Fruit fly (Drosophila melanogaster) whole organism, embryonic: Measurements from ENCODE around the gene Ns4.
A peak's percentile ranks its signal among the peaks of the same experiment; 100 is the strongest.

Experiments
- Abd-B ChIP-seq: fragments of 200-800 bp; sonication (Bioruptor generic); optimal IDR thresholded peaks from 2 replicates; lab custom pipeline; 2018; ENCODE audit warnings: missing biosample characterization, mild to moderate bottlenecking, missing genetic modification characterization, moderate library complexity
- Atf-2 ChIP-seq: fragments of 200-800 bp; sonication (Bioruptor generic); optimal IDR thresholded peaks from 2 replicates; lab custom pipeline; 2016; ENCODE audit warnings: missing biosample characterization, missing genetic modification characterization
- Atf3 ChIP-seq: fragments of 200-800 bp; sonication (Bioruptor generic); optimal IDR thresholded peaks from 3 replicates; lab custom pipeline; 2016; ENCODE audit warnings: missing biosample characterization, missing genetic modification characterization
- Atf6 ChIP-seq: fragments of 200-800 bp; sonication (Bioruptor generic); IDR thresholded peaks from 2 replicates; pipeline ENCODE4 v1.3.6; 2022; ENCODE audit warnings: missing biosample characterization, missing genetic modification characterization
- B-H2 ChIP-seq: fragments of 200-800 bp; sonication (Bioruptor generic); optimal IDR thresholded peaks from 2 replicates; lab custom pipeline; 2018; ENCODE audit warnings: missing biosample characterization, mild to moderate bottlenecking, missing genetic modification characterization
- CG10979 ChIP-seq: fragments of 200-800 bp; sonication (Bioruptor generic); optimal IDR thresholded peaks from 2 replicates; lab custom pipeline; 2018; ENCODE audit warnings: missing biosample characterization, mild to moderate bottlenecking, missing genetic modification characterization, moderate library complexity
- CG11723 ChIP-seq: fragments of 200-800 bp; sonication (Bioruptor generic); optimal IDR thresholded peaks from 2 replicates; lab custom pipeline; 2017; ENCODE audit warnings: missing biosample characterization, mild to moderate bottlenecking, missing genetic modification characterization
- CG12071 ChIP-seq: fragments of 200-800 bp; sonication (Bioruptor generic); optimal IDR thresholded peaks from 3 replicates; lab custom pipeline; 2018; ENCODE audit warnings: missing biosample characterization, mild to moderate bottlenecking, missing genetic modification characterization
- CG13287 ChIP-seq: fragments of 200-800 bp; sonication (Bioruptor generic); IDR thresholded peaks from 2 replicates; pipeline ENCODE4 v1.3.6; 2022; ENCODE audit warnings: missing biosample characterization, missing genetic modification characterization; ENCODE audit not compliant: partially characterized antibody
- CG14710 ChIP-seq: fragments of 200-800 bp; sonication (Bioruptor generic); optimal IDR thresholded peaks from 3 replicates; lab custom pipeline; 2019; ENCODE audit warnings: missing biosample characterization, mild to moderate bottlenecking, missing genetic modification characterization, moderate library complexity
- CG15269 ChIP-seq: fragments of 200-800 bp; sonication (Bioruptor generic); optimal IDR thresholded peaks from 2 replicates; lab custom pipeline; 2018; ENCODE audit warnings: missing biosample characterization, mild to moderate bottlenecking, missing genetic modification characterization, moderate library complexity
- CG15479 ChIP-seq: fragments of 200-800 bp; sonication (Bioruptor generic); optimal IDR thresholded peaks from 3 replicates; lab custom pipeline; 2019; ENCODE audit warnings: missing biosample characterization, mild to moderate bottlenecking, missing genetic modification characterization, moderate library complexity
- CG17359 ChIP-seq: fragments of 200-800 bp; sonication (Bioruptor generic); optimal IDR thresholded peaks from 3 replicates; lab custom pipeline; 2018; ENCODE audit warnings: missing biosample characterization, mild to moderate bottlenecking, missing genetic modification characterization, moderate library complexity
- CG17912 ChIP-seq: fragments of 200-800 bp; sonication (Bioruptor generic); optimal IDR thresholded peaks from 2 replicates; lab custom pipeline; 2018; ENCODE audit warnings: missing biosample characterization, mild to moderate bottlenecking, missing genetic modification characterization
- CG31365 ChIP-seq: fragments of 200-800 bp; sonication (Bioruptor generic); optimal IDR thresholded peaks from 2 replicates; lab custom pipeline; 2018; ENCODE audit warnings: missing biosample characterization, mild to moderate bottlenecking, missing genetic modification characterization
- CG3847 ChIP-seq: fragments of 200-800 bp; sonication (Bioruptor generic); IDR thresholded peaks from 2 replicates; pipeline ENCODE4 v1.3.6; 2022; ENCODE audit warnings: missing biosample characterization, missing genetic modification characterization
- CG42726 ChIP-seq: fragments of 200-800 bp; sonication (Bioruptor generic); IDR thresholded peaks from 2 replicates; pipeline ENCODE4 v1.3.6; 2022; ENCODE audit warnings: missing biosample characterization, missing genetic modification characterization; ENCODE audit not compliant: partially characterized antibody
- CG6813 ChIP-seq: fragments of 200-800 bp; sonication (Bioruptor generic); optimal IDR thresholded peaks from 2 replicates; lab custom pipeline; 2017; ENCODE audit warnings: missing biosample characterization, missing genetic modification characterization, mild to moderate bottlenecking, moderate library complexity, missing genetic modification reagents
- CG7271 ChIP-seq: fragments of 200-800 bp; sonication (Bioruptor generic); optimal IDR thresholded peaks from 2 replicates; lab custom pipeline; 2018; ENCODE audit warnings: missing biosample characterization, mild to moderate bottlenecking, missing genetic modification characterization, moderate library complexity
- CG7357 ChIP-seq: fragments of 200-800 bp; sonication (Bioruptor generic); IDR thresholded peaks from 3 replicates; pipeline ENCODE4 v1.3.6; 2022; ENCODE audit warnings: missing biosample characterization, missing genetic modification characterization
- D19B ChIP-seq: fragments of 200-800 bp; sonication (Bioruptor generic); optimal IDR thresholded peaks from 2 replicates; lab custom pipeline; 2017; ENCODE audit warnings: missing biosample characterization, mild to moderate bottlenecking, missing genetic modification characterization
- Deaf1 ChIP-seq: fragments of 200-800 bp; optimal IDR thresholded peaks from 3 replicates; lab custom pipeline; 2019; ENCODE audit warnings: missing biosample characterization, mild to moderate bottlenecking, missing genetic modification characterization, moderate library complexity
- Dfd ChIP-seq, 2 experiments: fragments of >200 bp; optimal IDR thresholded peaks; 2 replicates each; lab custom pipeline; 2017; ENCODE audit warnings: missing biosample characterization in 2 of 2, missing genetic modification characterization in 2 of 2
- Ets97D ChIP-seq: fragments of 200-800 bp; sonication (Bioruptor generic); optimal IDR thresholded peaks from 3 replicates; lab custom pipeline; 2016; ENCODE audit warnings: missing biosample characterization, missing genetic modification characterization
- Fer3 ChIP-seq: fragments of 200-800 bp; sonication (Bioruptor generic); optimal IDR thresholded peaks from 2 replicates; lab custom pipeline; 2018; ENCODE audit warnings: missing biosample characterization, mild to moderate bottlenecking, missing genetic modification characterization, moderate library complexity
- GATAe ChIP-seq: fragments of 200-800 bp; sonication (Bioruptor generic); conservative IDR thresholded peaks from 2 replicates; pipeline ENCODE4 v1.3.6; 2022; ENCODE audit warnings: missing biosample characterization, missing genetic modification characterization
- HLHmδ ChIP-seq: fragments of 200-800 bp; sonication (Bioruptor generic); optimal IDR thresholded peaks from 2 replicates; lab custom pipeline; 2018; ENCODE audit warnings: missing biosample characterization, mild to moderate bottlenecking, missing genetic modification characterization, moderate library complexity
- MESR4 ChIP-seq: fragments of 200-800 bp; sonication (Bioruptor generic); optimal IDR thresholded peaks from 2 replicates; lab custom pipeline; 2018; ENCODE audit warnings: missing biosample characterization, mild to moderate bottlenecking, missing genetic modification characterization, moderate library complexity
- Meics ChIP-seq: fragments of 200-800 bp; sonication (Bioruptor generic); optimal IDR thresholded peaks from 2 replicates; lab custom pipeline; 2017; ENCODE audit warnings: missing biosample characterization, mild to moderate bottlenecking, missing genetic modification characterization
- Nf-YA ChIP-seq: fragments of 200-800 bp; sonication (Bioruptor generic); IDR thresholded peaks from 2 replicates; pipeline ENCODE4 v1.3.6; 2022; ENCODE audit warnings: missing biosample characterization, missing genetic modification characterization
- Nf-YB ChIP-seq: fragments of 200-800 bp; sonication (Bioruptor generic); optimal IDR thresholded peaks from 3 replicates; lab custom pipeline; 2019; ENCODE audit warnings: missing biosample characterization, mild to moderate bottlenecking, missing genetic modification characterization, moderate library complexity
- Pdp1 ChIP-seq, 2 experiments: fragments of 200-800 bp; sonication (Bioruptor generic); optimal IDR thresholded peaks; 3 replicates each; lab custom pipeline; 2016; ENCODE audit warnings: missing biosample characterization in 2 of 2, missing genetic modification characterization in 2 of 2, mild to moderate bottlenecking in 1 of 2, moderate library complexity in 1 of 2
- Scr ChIP-seq: fragments of 200-800 bp; sonication (Bioruptor generic); IDR thresholded peaks from 2 replicates; pipeline ENCODE4 v1.3.6; 2022; ENCODE audit warnings: missing biosample characterization, missing genetic modification characterization; ENCODE audit not compliant: partially characterized antibody
- Xrp1 ChIP-seq: fragments of 200-800 bp; sonication (Bioruptor generic); IDR thresholded peaks from 2 replicates; pipeline ENCODE4 v1.3.6; 2022; ENCODE audit warnings: missing biosample characterization, missing genetic modification characterization
- ato ChIP-seq: fragments of 200-800 bp; sonication (Bioruptor generic); IDR thresholded peaks from 2 replicates; pipeline ENCODE4 v1.3.6; 2022; ENCODE audit warnings: missing biosample characterization, missing genetic modification characterization; ENCODE audit not compliant: partially characterized antibody
- caup ChIP-seq: fragments of 200-800 bp; sonication (Bioruptor generic); optimal IDR thresholded peaks from 3 replicates; lab custom pipeline; 2017; ENCODE audit warnings: missing biosample characterization, mild to moderate bottlenecking, missing genetic modification characterization, moderate library complexity; ENCODE audit not compliant: severe bottlenecking
- lbe ChIP-seq: fragments of 200-800 bp; sonication (Bioruptor generic); optimal IDR thresholded peaks from 2 replicates; lab custom pipeline; 2016; ENCODE audit warnings: missing biosample characterization, mild to moderate bottlenecking, missing genetic modification characterization
- lmd ChIP-seq: fragments of 200-800 bp; sonication (Bioruptor generic); IDR thresholded peaks from 2 replicates; pipeline ENCODE4 v1.3.6; 2022; ENCODE audit warnings: missing biosample characterization, missing genetic modification characterization
- oc ChIP-seq: fragments of 200-800 bp; sonication (Bioruptor generic); optimal IDR thresholded peaks from 2 replicates; lab custom pipeline; 2018; ENCODE audit warnings: missing biosample characterization, mild to moderate bottlenecking, missing genetic modification characterization, moderate library complexity
- pan ChIP-seq, 4 experiments: fragments of >200 bp in 3 of 4; fragments of 200-800 bp in 1 of 4; sonication (Bioruptor generic) in 1 of 4; optimal IDR thresholded peaks in 3 of 4; IDR thresholded peaks in 1 of 4; 2 replicates each; pipeline versions ENCODE4 v1.3.6 to Lab custom; 2017 to 2022; ENCODE audit warnings: missing biosample characterization in 2 of 4, missing genetic modification characterization in 2 of 4, mixed read lengths in 1 of 4
- peb ChIP-seq: fragments of 200-800 bp; sonication (Bioruptor generic); IDR thresholded peaks from 2 replicates; pipeline ENCODE4 v1.3.6; 2022; ENCODE audit warnings: missing biosample characterization, missing genetic modification characterization
- phol ChIP-seq: fragments of 200-800 bp; sonication (Bioruptor generic); optimal IDR thresholded peaks from 3 replicates; lab custom pipeline; 2018; ENCODE audit warnings: missing biosample characterization, mild to moderate bottlenecking, missing genetic modification characterization, moderate library complexity
- pita ChIP-seq: fragments of 200-800 bp; sonication (Bioruptor generic); optimal IDR thresholded peaks from 2 replicates; lab custom pipeline; 2017; ENCODE audit warnings: missing biosample characterization, mild to moderate bottlenecking, missing genetic modification characterization
- scrt ChIP-seq: fragments of 200-800 bp; sonication (Bioruptor generic); optimal IDR thresholded peaks from 2 replicates; lab custom pipeline; 2018; ENCODE audit warnings: missing biosample characterization, mild to moderate bottlenecking, missing genetic modification characterization, moderate library complexity
- slou ChIP-seq: fragments of 200-800 bp; sonication (Bioruptor generic); optimal IDR thresholded peaks from 3 replicates; lab custom pipeline; 2016; ENCODE audit warnings: missing biosample characterization, missing genetic modification characterization
- sug ChIP-seq: fragments of 200-800 bp; optimal IDR thresholded peaks from 2 replicates; lab custom pipeline; 2019; ENCODE audit warnings: missing biosample characterization, mild to moderate bottlenecking, missing genetic modification characterization, moderate library complexity
- ttk ChIP-seq: fragments of 200-800 bp; sonication (Bioruptor generic); IDR thresholded peaks from 2 replicates; pipeline ENCODE4 v2.1.2; 2022; ENCODE audit warnings: missing biosample characterization, missing genetic modification characterization

Ns4 gene

DNA sequence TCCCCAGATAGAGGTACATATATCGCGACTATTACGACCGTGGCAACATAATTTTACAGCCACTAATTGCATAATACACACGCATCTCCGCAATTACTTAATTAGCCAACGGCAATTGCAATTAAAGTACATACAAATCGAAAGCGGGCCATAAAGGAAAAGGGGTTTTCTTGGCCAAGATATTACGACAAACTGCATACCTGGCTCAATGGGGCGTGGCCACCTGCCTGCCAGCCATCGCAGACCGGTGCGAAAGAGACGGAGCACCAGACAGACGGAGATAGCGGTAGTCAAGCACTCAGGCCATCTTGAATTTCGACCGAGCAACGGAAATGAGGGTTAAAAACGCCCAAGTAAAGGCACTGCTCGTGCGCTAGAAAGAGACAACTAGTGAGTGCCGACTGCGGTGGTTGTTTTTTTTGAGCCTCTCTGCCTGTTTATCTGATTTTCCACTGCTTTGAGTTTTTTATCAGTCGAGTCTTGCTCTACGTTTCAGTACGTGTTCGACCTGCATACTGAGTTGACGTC is 18.0 kb downstream of the Ns4 start, which contains the start of gene cad (continued):
- peak; percentile 54 for TF ChIP-seq CG7271
- TF ChIP-seq CG42726 (GFP tag; lab: Robert Waterston, UW): peak; percentile 68
- TF ChIP-seq Scr (GFP tag; lab: Robert Waterston, UW): peak; percentile 41; the same call in 1 of the 2 replicates
- peak; percentile 51; the same call in 1 of the 2 replicates for TF ChIP-seq Atf6 (GFP tag; lab: Robert Waterston, UW)
- TF ChIP-seq CG15479 (GFP tag; lab: Kevin White, UChicago): peak; percentile 30
- no peak for TF ChIP-seq CG7357 (GFP tag; lab: Robert Waterston, UW)
- TF ChIP-seq CG3847 (GFP tag; lab: Robert Waterston, UW): peak; percentile 41; the same call in 1 of the 2 replicates
- peak; percentile 29 for TF ChIP-seq CG10979 (tag; lab: Kevin White, UChicago)
- no peak for TF ChIP-seq lmd
- peak; percentile 3 for TF ChIP-seq HLHmδ (GFP tag; lab: Kevin White, UChicago)
- TF ChIP-seq oc (tag; lab: Kevin White, UChicago): peak; percentile 77
- TF ChIP-seq pan (optimal IDR thresholded peaks at IDR 0.05; lab: Kevin White, UChicago): no peak
- peak in 1 of 2 experiments; percentile 71 for TF ChIP-seq pan (GFP tag; optimal IDR thresholded peaks at IDR 0.05 in 1 of 2, IDR thresholded peaks at IDR 0.05 in 1 of 2)
- TF ChIP-seq CG12071 (GFP tag; lab: Kevin White, UChicago): peak; percentile 64
- no peak for TF ChIP-seq slou (GFP tag; lab: Kevin White, UChicago)
- TF ChIP-seq Xrp1 (GFP tag; lab: Robert Waterston, UW): peak; percentile 35; the same call in 1 of the 2 replicates
- TF ChIP-seq CG11723 (GFP tag; lab: Kevin White, UChicago): no peak
- peak; percentile 63 for TF ChIP-seq CG6813 (GFP tag; lab: Kevin White, UChicago)
- TF ChIP-seq Nf-YB (GFP tag; lab: Kevin White, UChicago): peak; percentile 96
- TF ChIP-seq CG17359 (tag; lab: Kevin White, UChicago): peak; percentile 15
- TF ChIP-seq CG15269 (tag; lab: Kevin White, UChicago): peak; percentile 13
- no peak for TF ChIP-seq Abd-B (GFP tag; lab: Kevin White, UChicago)
- TF ChIP-seq Ets97D (GFP tag; lab: Kevin White, UChicago): peak; percentile 92
- TF ChIP-seq MESR4 (GFP tag; lab: Kevin White, UChicago): no peak
- TF ChIP-seq Deaf1 (tag; lab: Kevin White, UChicago): peak; percentile 56
- TF ChIP-seq Dfd (GFP tag; optimal IDR thresholded peaks at IDR 0.05; lab: Kevin White, UChicago): no peak
- peak; percentile 25 for TF ChIP-seq sug (tag; lab: Kevin White, UChicago)
- peak in 1 of 2 experiments; percentile 15 for TF ChIP-seq Pdp1 (GFP tag; optimal IDR thresholded peaks at IDR 0.05; lab: Kevin White, UChicago)
- TF ChIP-seq pita: no peak
- TF ChIP-seq scrt (GFP tag; lab: Kevin White, UChicago): peak; percentile 9
- TF ChIP-seq CG17912 (GFP tag; lab: Kevin White, UChicago): peak; percentile 44
- peak; percentile 31 for TF ChIP-seq Fer3
- TF ChIP-seq Atf-2: no peak
- peak; percentile 96 for TF ChIP-seq phol
- peak; percentile 40 for TF ChIP-seq caup
- peak; percentile 80 for TF ChIP-seq GATAe (GFP tag; lab: Robert Waterston, UW)
- TF ChIP-seq B-H2: peak; percentile 7
- TF ChIP-seq Nf-YA (GFP tag; lab: Robert Waterston, UW): peak; percentile 60
- no peak for TF ChIP-seq peb (GFP tag; lab: Robert Waterston, UW)
- TF ChIP-seq D19B (GFP tag; lab: Kevin White, UChicago): no peak
- no peak for TF ChIP-seq Atf3
- TF ChIP-seq ttk (GFP tag; lab: Robert Waterston, UW): peak; percentile 51
- TF ChIP-seq CG13287 (GFP tag; lab: Robert Waterston, UW): peak; percentile 27; the same call in 1 of the 2 replicates
- peak; percentile 9 for TF ChIP-seq CG14710 (tag; lab: Kevin White, UChicago)
- TF ChIP-seq Meics (GFP tag; lab: Kevin White, UChicago): peak; percentile 39
- TF ChIP-seq lbe (GFP tag; lab: Kevin White, UChicago): peak; percentile 13
- TF ChIP-seq ato (GFP tag; lab: Robert Waterston, UW): peak; percentile 42; the same call in 1 of the 2 replicates
- TF ChIP-seq CG31365 (tag; lab: Kevin White, UChicago): peak; percentile 44
